Fruit fly (Drosophila melanogaster): ENCODE measurements around the gene CG13901.

CG13901 gene

DNA sequence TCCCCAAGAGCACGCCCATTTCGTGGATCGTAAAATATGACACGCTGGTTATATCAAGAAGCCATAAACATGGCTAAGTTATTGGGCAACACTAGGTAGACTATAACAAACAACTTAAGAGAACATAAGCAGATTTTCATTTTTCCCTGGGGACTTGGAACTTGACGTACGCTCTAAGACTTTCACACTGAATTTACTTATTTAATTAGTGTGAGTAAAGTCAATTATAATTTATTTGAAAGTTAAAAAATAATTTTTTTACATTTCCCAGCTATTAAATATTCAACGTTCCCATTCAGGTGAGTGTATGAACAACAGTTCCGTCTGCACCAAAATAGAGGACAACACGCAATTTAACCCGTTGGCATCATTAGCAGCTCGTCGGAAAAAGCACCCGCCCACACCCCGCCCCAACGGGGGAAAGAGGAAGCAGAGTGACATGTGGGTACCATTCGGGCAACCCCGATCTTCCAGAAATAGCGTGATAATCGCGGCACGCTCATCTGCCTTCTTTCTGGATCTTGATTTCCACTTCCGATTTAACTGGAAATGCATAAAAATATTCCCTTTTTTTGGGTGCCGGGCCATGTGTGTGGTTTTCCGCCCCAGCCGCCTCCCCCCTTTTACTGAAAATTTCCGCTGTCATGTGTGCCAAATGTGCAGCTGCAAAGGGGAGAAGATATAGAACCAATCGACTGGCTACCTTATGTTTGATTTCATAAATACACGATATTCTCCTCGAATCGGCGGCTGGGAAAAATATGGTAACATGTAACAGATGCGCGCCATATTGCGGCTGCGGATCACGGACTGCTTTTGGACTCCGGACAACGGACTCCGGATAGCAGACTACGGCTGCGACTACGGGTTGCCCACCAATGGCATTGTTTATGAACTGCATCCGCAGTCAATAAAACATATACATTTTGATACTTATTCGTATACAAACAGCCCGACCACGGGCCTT, 22.1 kb downstream of the CG13901 start:
- no peak for TF ChIP-seq psq (optimal IDR thresholded peaks at IDR 0.05)
- TF ChIP-seq usp (GFP tag; optimal IDR thresholded peaks at IDR 0.05) = no peak
- TF ChIP-seq EcR (GFP tag; optimal IDR thresholded peaks at IDR 0.05) = no peak
- no peak for TF ChIP-seq pan (optimal IDR thresholded peaks at IDR 0.05)
- TF ChIP-seq Dll (optimal IDR thresholded peaks at IDR 0.05) = no peak
- no peak for TF ChIP-seq CG8478 (optimal IDR thresholded peaks at IDR 0.05)

DNA sequence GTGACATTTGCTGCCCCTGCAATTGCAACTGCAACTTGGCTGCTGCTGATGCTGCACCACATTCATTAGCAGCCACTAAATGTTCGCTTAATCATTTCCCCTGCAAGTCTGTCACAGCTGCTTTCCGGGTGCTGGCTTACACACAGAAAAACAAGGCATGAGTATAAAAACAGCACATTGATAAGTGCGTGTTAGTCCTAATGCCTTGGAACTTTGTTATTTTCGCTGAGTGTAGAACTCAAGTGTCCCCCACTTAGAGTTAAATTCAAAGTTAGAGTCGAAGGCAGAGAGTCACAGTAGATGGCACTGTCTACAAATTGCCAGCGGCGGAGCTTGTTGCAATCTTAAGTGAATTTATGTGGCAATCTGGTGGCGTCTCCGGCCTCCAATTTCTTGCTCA, 23.7 kb downstream of the CG13901 start:
- TF ChIP-seq CG8478 (optimal IDR thresholded peaks at IDR 0.05) = no peak
- TF ChIP-seq psq (optimal IDR thresholded peaks at IDR 0.05) = no peak
- TF ChIP-seq Dll (optimal IDR thresholded peaks at IDR 0.05) = no peak
- no peak for TF ChIP-seq usp (GFP tag; optimal IDR thresholded peaks at IDR 0.05)
- TF ChIP-seq pan (optimal IDR thresholded peaks at IDR 0.05) = no peak
- TF ChIP-seq EcR (GFP tag; optimal IDR thresholded peaks at IDR 0.05) = no peak

DNA sequence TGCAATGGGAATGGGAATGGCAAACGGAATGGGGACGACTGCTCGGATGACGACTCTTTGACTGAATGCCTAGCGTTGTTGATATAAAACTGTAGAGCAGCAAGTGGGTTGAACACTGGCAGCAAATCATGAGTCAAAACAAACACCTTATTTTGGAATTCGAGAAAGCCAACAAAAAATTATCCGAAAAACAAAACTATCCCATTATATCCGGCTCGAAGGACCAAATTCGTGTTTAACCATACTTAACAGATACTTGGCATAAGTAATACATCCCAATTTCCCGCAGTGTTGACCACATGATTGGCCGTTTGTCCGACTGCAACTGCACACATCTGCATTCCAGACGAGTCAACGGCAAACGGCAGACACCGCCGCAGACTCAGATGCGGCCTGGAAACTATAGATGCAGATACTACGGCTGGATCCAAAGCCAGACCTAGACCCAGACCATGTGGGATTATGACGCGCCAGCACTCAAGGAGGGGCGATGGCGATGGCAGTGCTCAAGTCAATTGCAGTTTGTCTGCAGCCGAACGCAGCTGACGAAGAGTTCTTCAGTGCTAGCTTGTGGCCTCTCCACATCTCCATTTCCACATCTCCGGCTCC, 24.3 kb downstream of the CG13901 start:
- TF ChIP-seq usp (GFP tag; optimal IDR thresholded peaks at IDR 0.05) = no peak
- TF ChIP-seq Dll (optimal IDR thresholded peaks at IDR 0.05) = no peak
- TF ChIP-seq pan (optimal IDR thresholded peaks at IDR 0.05) = no peak
- no peak for TF ChIP-seq EcR (GFP tag; optimal IDR thresholded peaks at IDR 0.05)
- TF ChIP-seq CG8478 (optimal IDR thresholded peaks at IDR 0.05) = no peak
- TF ChIP-seq psq (optimal IDR thresholded peaks at IDR 0.05) = no peak

DNA sequence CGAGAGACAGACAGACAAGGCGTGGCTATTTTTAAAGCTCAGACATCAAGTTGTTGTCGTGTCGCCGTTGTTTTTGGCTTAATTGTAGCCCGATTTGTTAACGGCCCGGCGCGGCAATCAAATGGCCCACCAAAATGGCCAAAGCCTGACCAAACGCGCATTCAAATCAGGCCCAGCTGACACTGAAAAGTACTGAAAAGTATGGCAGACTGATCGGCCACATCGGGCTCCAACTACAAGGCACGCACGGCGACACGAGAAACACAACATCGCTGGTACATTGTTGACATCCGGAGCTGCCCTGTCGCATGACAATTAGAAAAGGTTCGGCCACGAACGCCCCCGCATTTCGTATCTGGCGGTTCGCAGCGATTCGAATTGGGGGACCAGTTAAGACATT, 25.8 kb downstream of the CG13901 start:
- no peak for TF ChIP-seq CG8478 (optimal IDR thresholded peaks at IDR 0.05)

DNA sequence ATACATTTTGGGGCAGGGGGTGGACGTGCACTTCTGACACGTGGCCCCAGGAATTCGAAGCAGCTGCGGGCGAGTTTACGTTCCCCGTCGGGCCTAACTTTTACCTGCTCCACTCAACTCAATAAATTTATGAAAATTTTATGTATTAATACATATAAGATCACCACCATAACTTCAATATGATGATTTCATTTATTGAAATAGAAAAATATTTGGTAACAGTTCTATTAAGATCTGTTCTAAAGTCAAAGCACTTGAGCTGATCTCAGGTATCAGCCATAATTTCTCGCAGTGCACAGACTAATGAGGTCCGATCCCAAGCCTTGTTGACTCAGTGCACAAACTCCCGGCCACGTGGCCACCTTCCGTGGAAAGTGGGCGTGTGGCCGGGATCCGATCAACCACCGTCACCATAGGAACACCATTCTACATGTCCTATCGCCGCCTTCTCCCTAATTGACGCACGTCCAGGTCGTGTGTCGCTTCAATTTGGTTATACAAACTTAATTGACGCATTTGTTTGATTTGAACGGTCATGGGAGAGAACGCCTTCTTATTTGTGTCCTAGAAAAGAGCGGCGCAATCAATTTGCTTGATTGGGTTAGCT, 27.5 kb downstream of the CG13901 start:
- TF ChIP-seq usp (GFP tag; optimal IDR thresholded peaks at IDR 0.05) (no peak), CG8478 (optimal IDR thresholded peaks at IDR 0.05) (no peak), psq (optimal IDR thresholded peaks at IDR 0.05) (no peak), EcR (GFP tag; optimal IDR thresholded peaks at IDR 0.05) (no peak), pan (optimal IDR thresholded peaks at IDR 0.05) (no peak), Dll (optimal IDR thresholded peaks at IDR 0.05) (no peak)

DNA sequence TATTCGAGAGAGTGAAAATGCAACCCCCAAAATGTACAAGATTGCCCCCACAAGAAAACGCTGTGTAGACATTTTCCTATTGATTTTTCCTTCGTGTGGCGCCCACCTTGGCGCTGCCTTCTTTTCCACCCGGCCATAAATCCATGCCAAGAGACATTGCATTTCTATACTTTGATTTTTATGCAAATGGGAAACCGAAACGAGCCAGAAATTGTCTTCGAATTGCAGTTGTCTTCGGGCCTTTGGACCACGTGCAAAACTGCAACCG, 28.1 kb downstream of the CG13901 start:
- TF ChIP-seq usp (GFP tag; optimal IDR thresholded peaks at IDR 0.05) (no peak), EcR (GFP tag; optimal IDR thresholded peaks at IDR 0.05) (no peak), CG8478 (optimal IDR thresholded peaks at IDR 0.05) (no peak), Dll (optimal IDR thresholded peaks at IDR 0.05) (no peak), psq (optimal IDR thresholded peaks at IDR 0.05) (no peak), pan (optimal IDR thresholded peaks at IDR 0.05) (no peak)

DNA sequence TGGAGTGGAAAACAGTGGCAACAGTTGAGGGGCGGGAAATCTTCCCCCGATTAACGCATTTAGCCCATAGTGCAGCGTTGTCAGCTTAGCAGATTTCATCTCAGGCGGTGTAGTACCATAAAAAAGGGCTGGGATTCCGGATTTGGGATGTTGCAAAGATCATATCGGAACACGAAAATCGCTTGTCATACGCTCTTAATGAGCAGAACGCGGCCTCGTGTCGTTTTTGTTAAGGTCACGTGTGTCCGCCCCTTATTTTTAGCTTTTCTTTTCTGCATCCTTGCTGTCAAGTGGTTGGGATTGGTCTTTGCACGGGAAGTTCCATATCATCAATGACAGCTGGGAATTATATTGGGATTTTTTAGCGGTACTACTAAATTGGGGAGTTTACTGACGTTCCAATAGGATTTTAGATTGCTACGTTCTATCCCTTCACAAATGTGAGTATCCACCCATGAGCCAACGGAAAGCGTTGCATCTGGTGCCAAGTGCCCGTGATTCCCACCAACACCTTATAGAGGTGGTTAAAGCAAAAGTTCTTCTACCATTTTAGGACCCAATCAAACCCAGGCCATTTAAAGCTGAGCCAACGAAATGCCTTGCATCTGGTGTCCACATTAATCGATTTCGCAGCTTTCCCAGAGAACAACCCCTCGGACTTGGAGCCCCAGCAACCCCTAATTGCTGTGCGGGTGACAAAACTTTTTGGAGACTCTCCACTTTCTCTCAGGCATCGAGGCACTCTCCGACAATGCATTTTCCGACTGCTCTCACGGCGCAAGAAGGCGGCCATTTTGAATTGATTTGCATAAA, 28.7 kb downstream of the CG13901 start:
- no peak for TF ChIP-seq EcR (GFP tag; optimal IDR thresholded peaks at IDR 0.05)
- TF ChIP-seq usp (GFP tag; optimal IDR thresholded peaks at IDR 0.05) = no peak
- no peak for TF ChIP-seq psq (optimal IDR thresholded peaks at IDR 0.05)
- no peak for TF ChIP-seq CG8478 (optimal IDR thresholded peaks at IDR 0.05)
- TF ChIP-seq pan (optimal IDR thresholded peaks at IDR 0.05) = no peak
- TF ChIP-seq Dll (optimal IDR thresholded peaks at IDR 0.05) = no peak

DNA sequence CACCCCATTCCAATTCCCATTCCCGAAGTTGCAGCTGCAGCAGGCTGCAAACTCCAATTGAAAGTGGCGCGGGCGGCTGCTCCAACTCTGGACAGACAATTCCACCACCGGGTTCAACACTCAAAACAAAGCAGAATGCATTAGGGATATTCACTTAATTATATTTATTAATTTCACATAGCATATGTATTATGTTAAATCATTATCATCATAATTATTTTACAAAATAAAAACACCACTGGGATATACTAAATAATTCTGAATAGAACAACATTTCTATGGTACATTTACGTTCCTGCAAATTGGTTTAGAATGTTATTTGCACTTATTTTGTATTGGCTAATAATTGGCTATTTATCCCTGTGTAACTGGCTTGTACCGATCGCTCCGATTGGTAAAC, 30.2 kb downstream of the CG13901 start:
- TF ChIP-seq usp (GFP tag; optimal IDR thresholded peaks at IDR 0.05) (no peak), EcR (GFP tag; optimal IDR thresholded peaks at IDR 0.05) (no peak), psq (optimal IDR thresholded peaks at IDR 0.05) (no peak), CG8478 (optimal IDR thresholded peaks at IDR 0.05) (no peak), pan (optimal IDR thresholded peaks at IDR 0.05) (no peak), Dll (optimal IDR thresholded peaks at IDR 0.05) (no peak)

DNA sequence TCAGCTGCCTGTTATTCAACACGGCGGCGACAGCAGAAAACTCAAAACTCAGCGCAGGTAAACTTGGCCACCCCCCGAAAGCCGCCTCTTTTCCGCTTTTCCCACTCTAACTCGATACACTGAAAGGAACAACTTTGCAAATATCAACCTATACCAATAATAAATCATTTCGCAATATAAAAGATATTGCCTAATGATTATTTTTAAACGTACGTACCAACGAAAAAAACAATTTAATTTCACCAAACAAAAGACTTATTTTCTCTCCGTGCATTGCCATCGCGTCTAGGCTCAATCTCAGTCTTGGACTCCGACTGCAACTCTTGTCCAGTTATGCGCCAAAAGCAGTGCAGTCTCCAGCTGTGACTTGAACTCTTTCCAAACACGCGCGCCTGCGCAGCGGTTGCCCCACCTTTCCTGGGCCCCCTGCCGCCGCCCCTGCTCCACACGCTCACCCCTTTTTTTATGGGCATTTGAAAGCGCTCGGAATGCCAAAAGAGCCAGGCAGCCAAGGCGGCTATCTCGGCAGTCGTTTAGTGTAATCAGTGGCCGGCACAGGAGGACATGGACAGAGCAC, 31.9 kb downstream of the CG13901 start:
- TF ChIP-seq usp (GFP tag; optimal IDR thresholded peaks at IDR 0.05) (no peak), Dll (optimal IDR thresholded peaks at IDR 0.05) (no peak), CG8478 (optimal IDR thresholded peaks at IDR 0.05) (no peak), psq (optimal IDR thresholded peaks at IDR 0.05) (no peak), EcR (GFP tag; optimal IDR thresholded peaks at IDR 0.05) (no peak)

DNA sequence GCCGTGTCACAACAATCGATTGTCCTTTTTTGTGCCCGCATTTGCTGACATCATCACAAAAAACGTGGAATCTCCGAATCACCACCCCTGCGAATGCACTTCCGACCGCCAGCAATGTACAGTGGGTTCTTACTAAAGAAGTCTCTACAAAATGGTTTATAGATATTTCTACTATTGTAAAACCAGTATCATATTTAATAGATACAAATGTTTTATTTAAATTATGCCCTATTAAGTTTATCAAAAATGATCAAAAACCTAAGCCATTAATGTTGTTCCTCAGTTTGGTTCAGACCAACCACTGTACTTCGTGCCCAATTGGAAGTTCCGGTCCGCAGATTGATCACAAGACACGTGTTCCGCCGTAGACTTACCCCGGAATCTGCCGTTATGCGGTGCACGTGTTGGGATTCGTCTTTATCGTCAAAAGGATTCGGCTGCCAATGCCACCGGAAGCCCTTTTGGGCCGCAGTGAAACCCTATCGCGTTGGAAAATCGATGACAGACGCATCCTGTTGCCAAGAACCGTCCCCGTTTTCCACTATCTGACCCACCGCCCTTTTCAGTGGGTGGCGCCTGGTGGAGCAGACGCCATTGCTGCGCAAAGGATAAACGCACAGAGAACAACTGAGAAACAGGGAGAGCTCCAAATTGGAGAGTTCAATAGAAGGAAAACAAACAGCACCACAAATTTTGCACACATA, 32.9 kb downstream of the CG13901 start:
- no peak for TF ChIP-seq CG8478 (optimal IDR thresholded peaks at IDR 0.05)
- no peak for TF ChIP-seq EcR (GFP tag; optimal IDR thresholded peaks at IDR 0.05)
- no peak for TF ChIP-seq psq (optimal IDR thresholded peaks at IDR 0.05)
- no peak for TF ChIP-seq pan (optimal IDR thresholded peaks at IDR 0.05)
- TF ChIP-seq usp (GFP tag; optimal IDR thresholded peaks at IDR 0.05) = no peak

DNA sequence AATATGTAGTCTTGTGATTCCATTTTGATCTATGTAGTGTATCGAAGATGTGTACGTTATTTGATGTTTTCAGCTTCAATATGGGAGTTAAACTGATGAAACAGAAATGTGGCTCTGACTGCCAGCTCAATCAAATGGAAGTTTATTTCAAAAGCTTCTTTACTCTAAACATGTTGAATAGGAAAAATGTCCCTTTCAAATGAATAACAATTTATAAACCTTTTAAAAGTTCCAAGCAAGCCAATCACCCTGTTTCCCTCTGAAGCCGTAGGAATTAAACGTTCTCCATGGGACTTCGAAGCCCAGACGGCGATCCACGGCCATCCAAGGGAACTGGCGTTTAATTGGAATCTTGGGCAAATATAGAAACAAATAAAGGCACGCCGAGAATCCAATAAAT, 33.7 kb downstream of the CG13901 start, which contains the start of gene CG13898:
Gene CG13898 (minus strand): TSS at position 101 of the 400 bp plus-strand sequence.
- TF ChIP-seq psq (optimal IDR thresholded peaks at IDR 0.05) (no peak), pan (optimal IDR thresholded peaks at IDR 0.05) (no peak), CG8478 (optimal IDR thresholded peaks at IDR 0.05) (no peak)
